Worm (Caenorhabditis elegans) whole organism, L3 larva: ENCODE data around the gene atgp-1.

Experiments used
- R02D3.7 ChIP-seq: fragments of 150-350 bp; optimal IDR thresholded peaks from 2 replicates; lab custom pipeline; 2014; ENCODE audit warnings: missing biosample characterization, missing genetic modification characterization
- ZK546.5 ChIP-seq: sonication (generic microtip); optimal IDR thresholded peaks from 2 replicates; lab custom pipeline; 2017; ENCODE audit warnings: missing biosample characterization, missing genetic modification characterization
- aly-2 ChIP-seq: fragments of 150-350 bp; optimal IDR thresholded peaks from 2 replicates; lab custom pipeline; 2014; ENCODE audit warnings: missing biosample characterization, missing genetic modification characterization
- ama-1 ChIP-seq: fragments of 150-350 bp; optimal IDR thresholded peaks from 2 replicates; lab custom pipeline; 2018
- ceh-16 ChIP-seq: sonication (generic microtip); optimal IDR thresholded peaks from 2 replicates; lab custom pipeline; 2017; ENCODE audit warnings: missing biosample characterization, missing genetic modification characterization
- ceh-9 ChIP-seq: sonication (generic microtip); optimal IDR thresholded peaks from 2 replicates; lab custom pipeline; 2018; ENCODE audit warnings: missing biosample characterization, missing genetic modification characterization
- daf-12 ChIP-seq: fragments of 150-350 bp; optimal IDR thresholded peaks from 2 replicates; lab custom pipeline; 2014; ENCODE audit warnings: missing biosample characterization, missing genetic modification reagents, missing genetic modification characterization
- egl-27 ChIP-seq: sonication (generic microtip); optimal IDR thresholded peaks from 4 replicates; lab custom pipeline; 2017; ENCODE audit warnings: missing biosample characterization, missing genetic modification reagents, missing genetic modification characterization
- egl-5 ChIP-seq: fragments of 150-350 bp; optimal IDR thresholded peaks from 2 replicates; lab custom pipeline; 2017; ENCODE audit warnings: missing biosample characterization, missing genetic modification reagents, missing genetic modification characterization, inconsistent platforms
- elt-1 ChIP-seq: fragments of 150-350 bp; optimal IDR thresholded peaks from 2 replicates; lab custom pipeline; 2014; ENCODE audit warnings: missing biosample characterization, missing genetic modification characterization
- elt-2 ChIP-seq: sonication (generic microtip); optimal IDR thresholded peaks from 2 replicates; lab custom pipeline; 2016; ENCODE audit warnings: missing genetic modification reagents, mild to moderate bottlenecking, missing genetic modification characterization, missing compliant biosample characterization
- elt-3 ChIP-seq, 3 experiments: fragments of 150-350 bp in 1 of 3; sonication (generic microtip) in 2 of 3; optimal IDR thresholded peaks; 2 replicates in 2 of 3; 4 replicates in 1 of 3; lab custom pipeline; 2014 to 2017; ENCODE audit warnings: missing biosample characterization in 3 of 3, missing genetic modification characterization in 3 of 3
- eor-1 ChIP-seq, 2 experiments: fragments of 150-350 bp; optimal IDR thresholded peaks; 2 replicates each; lab custom pipeline; 2014 to 2018; ENCODE audit warnings: missing biosample characterization in 2 of 2, missing genetic modification characterization in 2 of 2
- fkh-10 ChIP-seq: sonication (generic microtip); optimal IDR thresholded peaks from 2 replicates; lab custom pipeline; 2017; ENCODE audit warnings: missing biosample characterization, missing genetic modification reagents, missing genetic modification characterization
- fkh-2 ChIP-seq: fragments of 150-350 bp; optimal IDR thresholded peaks from 2 replicates; lab custom pipeline; 2014; ENCODE audit warnings: missing biosample characterization, missing genetic modification reagents, missing genetic modification characterization
- hmg-11 ChIP-seq: sonication (generic microtip); optimal IDR thresholded peaks from 2 replicates; lab custom pipeline; 2016; ENCODE audit warnings: missing genetic modification characterization, missing compliant biosample characterization
- jun-1 ChIP-seq: fragments of 150-350 bp; optimal IDR thresholded peaks from 2 replicates; lab custom pipeline; 2014; ENCODE audit warnings: missing biosample characterization, missing genetic modification reagents, missing genetic modification characterization
- lin-15B ChIP-seq: fragments of 150-350 bp; optimal IDR thresholded peaks from 2 replicates; lab custom pipeline; 2014; ENCODE audit warnings: missing biosample characterization, missing genetic modification characterization
- lin-39 ChIP-seq: fragments of 150-350 bp; optimal IDR thresholded peaks from 2 replicates; lab custom pipeline; 2018; ENCODE audit warnings: missing biosample characterization, missing genetic modification reagents, missing genetic modification characterization
- lsy-12 ChIP-seq: sonication (generic microtip); optimal IDR thresholded peaks from 2 replicates; lab custom pipeline; 2016; ENCODE audit warnings: mild to moderate bottlenecking, missing genetic modification characterization, missing compliant biosample characterization
- mdl-1 ChIP-seq: fragments of 150-350 bp; optimal IDR thresholded peaks from 2 replicates; lab custom pipeline; 2014; ENCODE audit warnings: missing biosample characterization, missing genetic modification characterization
- mml-1 ChIP-seq: fragments of 150-350 bp; sonication (generic microtip); optimal IDR thresholded peaks from 3 replicates; lab custom pipeline; 2014; ENCODE audit warnings: missing biosample characterization, missing genetic modification characterization
- nfya-1 ChIP-seq: sonication (generic microtip); optimal IDR thresholded peaks from 2 replicates; lab custom pipeline; 2017; ENCODE audit warnings: missing genetic modification characterization, mild to moderate bottlenecking, missing compliant biosample characterization, antibody characterized with exemption, moderate library complexity; ENCODE audit not compliant: insufficient read depth
- nhr-12 ChIP-seq: fragments of 150-350 bp; optimal IDR thresholded peaks from 2 replicates; lab custom pipeline; 2014; ENCODE audit warnings: missing biosample characterization, missing genetic modification characterization
- nhr-23 ChIP-seq: fragments of 150-350 bp; optimal IDR thresholded peaks from 2 replicates; lab custom pipeline; 2014; ENCODE audit warnings: missing biosample characterization, missing genetic modification reagents, missing genetic modification characterization
- nhr-237 ChIP-seq: fragments of 150-350 bp; optimal IDR thresholded peaks from 2 replicates; lab custom pipeline; 2014; ENCODE audit warnings: missing biosample characterization, missing genetic modification characterization
- nhr-25 ChIP-seq: sonication (generic microtip); optimal IDR thresholded peaks from 2 replicates; lab custom pipeline; 2017; ENCODE audit warnings: missing biosample characterization, missing genetic modification characterization
- nhr-43 ChIP-seq: sonication (generic microtip); optimal IDR thresholded peaks from 2 replicates; lab custom pipeline; 2016; ENCODE audit warnings: mild to moderate bottlenecking, missing genetic modification characterization, missing compliant biosample characterization; ENCODE audit not compliant: poor library complexity, severe bottlenecking
- nhr-67 ChIP-seq: fragments of 150-350 bp; optimal IDR thresholded peaks from 2 replicates; lab custom pipeline; 2014; ENCODE audit warnings: missing biosample characterization, missing genetic modification characterization
- nhr-76 ChIP-seq: fragments of 150-350 bp; sonication (generic microtip); optimal IDR thresholded peaks from 5 replicates; lab custom pipeline; 2014; ENCODE audit warnings: missing biosample characterization, missing genetic modification characterization
- nhr-77 ChIP-seq: fragments of 150-350 bp; optimal IDR thresholded peaks from 2 replicates; lab custom pipeline; 2014; ENCODE audit warnings: missing biosample characterization, missing genetic modification characterization
- pha-4 ChIP-seq: fragments of 150-350 bp; optimal IDR thresholded peaks from 2 replicates; lab custom pipeline; 2014; ENCODE audit warnings: missing biosample characterization, missing genetic modification reagents, missing genetic modification characterization
- snpc-4 ChIP-seq: fragments of 150-350 bp; optimal IDR thresholded peaks from 2 replicates; lab custom pipeline; 2014; ENCODE audit warnings: missing biosample characterization, missing genetic modification characterization
- tbx-2 ChIP-seq: sonication (generic microtip); optimal IDR thresholded peaks from 2 replicates; lab custom pipeline; 2016; ENCODE audit warnings: mild to moderate bottlenecking, missing genetic modification characterization, missing compliant biosample characterization
- unc-39 ChIP-seq: sonication (generic microtip); optimal IDR thresholded peaks from 4 replicates; lab custom pipeline; 2017; ENCODE audit warnings: missing biosample characterization, missing genetic modification characterization
- unc-62 ChIP-seq: fragments of 150-350 bp; sonication (generic microtip); optimal IDR thresholded peaks from 4 replicates; lab custom pipeline; 2014; ENCODE audit warnings: missing biosample characterization, missing genetic modification reagents, missing genetic modification characterization
- zag-1 ChIP-seq: fragments of 150-350 bp; optimal IDR thresholded peaks from 2 replicates; lab custom pipeline; 2014; ENCODE audit warnings: missing biosample characterization, missing genetic modification characterization
- ztf-11 ChIP-seq: fragments of 150-350 bp; optimal IDR thresholded peaks from 2 replicates; lab custom pipeline; 2014; ENCODE audit warnings: missing biosample characterization, missing genetic modification characterization

Gene atgp-1

ce11 chrIV:17249691-17250181, 19.4 kb upstream of the atgp-1 start, which contains the start of gene eelo-2 (continued):
- peak; percentile 40 for TF ChIP-seq nhr-67 (tag; lab: Kevin White, UChicago)
- TF ChIP-seq nhr-43: peak; percentile 98
- TF ChIP-seq nfya-1: peak; percentile 98
- TF ChIP-seq lin-15B: peak; percentile 100
- TF ChIP-seq tbx-2: peak; percentile 96
- TF ChIP-seq ceh-9: no peak
- peak in 1 of 3 experiments; percentile 73 for TF ChIP-seq elt-3 (tag; optimal IDR thresholded peaks at IDR 0.05; lab: Kevin White, UChicago)
- TF ChIP-seq egl-27: peak; percentile 90
- TF ChIP-seq nhr-237 (tag; lab: Kevin White, UChicago): peak; percentile 54
- peak; percentile 91 for TF ChIP-seq nhr-76 (tag; lab: Kevin White, UChicago)
- TF ChIP-seq nhr-25 (tag; lab: Kevin White, UChicago): peak; percentile 99
- peak; percentile 96 for TF ChIP-seq lsy-12 (tag; lab: Kevin White, UChicago)
- TF ChIP-seq mdl-1 (tag; lab: Kevin White, UChicago): no peak
- TF ChIP-seq jun-1 (tag; lab: Kevin White, UChicago): peak; percentile 97
- TF ChIP-seq egl-5 (tag; lab: Kevin White, UChicago): peak; percentile 93
- TF ChIP-seq aly-2 (tag; lab: Kevin White, UChicago): peak; percentile 75
- peak; percentile 88 for TF ChIP-seq ama-1 (lab: Kevin White, UChicago)
- no peak for TF ChIP-seq eor-1 (tag; optimal IDR thresholded peaks at IDR 0.05; lab: Kevin White, UChicago)
- TF ChIP-seq snpc-4 (tag; lab: Kevin White, UChicago): peak; percentile 97
- peak; percentile 99 for TF ChIP-seq nhr-23 (tag; lab: Kevin White, UChicago)

- TF ChIP-seq ceh-9 (no peak), pha-4 (tag; lab: Kevin White, UChicago) (no peak), unc-39 (tag; lab: Kevin White, UChicago) (no peak), ama-1 (lab: Kevin White, UChicago) (no peak), hmg-11 (no peak), daf-12 (no peak), mml-1 (tag; lab: Kevin White, UChicago) (no peak), elt-2 (tag; lab: Kevin White, UChicago) (no peak), nhr-67 (tag; lab: Kevin White, UChicago) (no peak), nhr-76 (tag; lab: Kevin White, UChicago) (no peak), fkh-2 (tag; lab: Kevin White, UChicago) (no peak), nhr-12 (no peak), lsy-12 (tag; lab: Kevin White, UChicago) (no peak), jun-1 (tag; lab: Kevin White, UChicago) (no peak), zag-1 (no peak)
These were observed 15.7 kb upstream of the atgp-1 start for ce11 chrIV:17253435-17253834.

ce11 chrIV:17255001-17255400, 14.1 kb upstream of the atgp-1 start, which contains the start of gene gtf-2E1:
Gene gtf-2E1 (plus strand): TSS chrIV:17255301.
- TF ChIP-seq R02D3.7 (tag; lab: Kevin White, UChicago): no peak
- TF ChIP-seq lin-39 (tag; lab: Kevin White, UChicago): no peak

- TF ChIP-seq jun-1 (tag; lab: Kevin White, UChicago): no peak
- TF ChIP-seq lin-15B: no peak
- no peak for TF ChIP-seq fkh-2 (tag; lab: Kevin White, UChicago)
- TF ChIP-seq elt-1 (tag; lab: Kevin White, UChicago): no peak
- TF ChIP-seq ztf-11 (tag; lab: Kevin White, UChicago): no peak
- no peak for TF ChIP-seq nhr-237 (tag; lab: Kevin White, UChicago)
- no peak for TF ChIP-seq zag-1
- TF ChIP-seq pha-4 (tag; lab: Kevin White, UChicago): no peak
- TF ChIP-seq nhr-12: no peak
- TF ChIP-seq tbx-2: no peak
- no peak for TF ChIP-seq nhr-76 (tag; lab: Kevin White, UChicago)
- no peak for TF ChIP-seq eor-1 (tag; optimal IDR thresholded peaks at IDR 0.05; lab: Kevin White, UChicago)
- no peak for TF ChIP-seq nhr-77
- TF ChIP-seq aly-2 (tag; lab: Kevin White, UChicago): no peak
- TF ChIP-seq nhr-25 (tag; lab: Kevin White, UChicago): no peak
- no peak for TF ChIP-seq nhr-43
These were observed 10.3 kb upstream of the atgp-1 start for ce11 chrIV:17258824-17259223.

- TF ChIP-seq hmg-11 (no peak), snpc-4 (tag; lab: Kevin White, UChicago) (no peak), nhr-77 (no peak), lsy-12 (tag; lab: Kevin White, UChicago) (no peak), unc-62 (GFP tag; lab: Kevin White, UChicago) (no peak), elt-3 (tag; optimal IDR thresholded peaks at IDR 0.05; lab: Kevin White, UChicago) (no peak), ceh-16 (tag; lab: Kevin White, UChicago) (no peak), fkh-10 (no peak), ZK546.5 (no peak), fkh-2 (tag; lab: Kevin White, UChicago) (no peak)
These were observed 9.8 kb upstream of the atgp-1 start, which contains the start of gene phyh-1 for ce11 chrIV:17259310-17259709. Gene phyh-1 (minus strand): TSS chrIV:17259410.
